Fruit fly (Drosophila melanogaster): ENCODE results near the gene CG32221.
A peak's percentile ranks its signal among the peaks of the same experiment; 100 is the strongest.

The CG32221 gene

DNA sequence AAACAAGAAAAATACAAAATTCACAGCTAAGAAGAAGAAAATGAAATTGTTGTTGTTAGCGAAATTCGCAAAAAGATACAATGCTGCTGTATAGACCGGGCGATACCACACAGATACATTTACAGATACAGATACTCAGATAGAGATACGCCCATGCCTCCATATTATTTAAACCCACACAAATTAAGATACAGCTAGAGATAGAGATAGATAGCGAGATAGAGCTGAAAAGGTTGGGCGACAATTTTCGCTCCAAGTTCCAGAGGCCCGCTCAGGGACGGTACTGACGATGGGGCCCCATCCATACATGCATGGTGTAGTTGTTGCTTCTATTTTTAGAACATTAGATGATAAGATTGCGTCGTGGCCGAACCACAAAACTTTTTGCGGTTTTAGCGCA lies 46.8 kb upstream of the CG32221 start (continued):
- TF ChIP-seq Hr78 (GFP tag; optimal IDR thresholded peaks at IDR 0.05) = no peak
- peak; percentile 11; the same call in 1 of the 2 replicates for TF ChIP-seq Rfx (GFP tag; IDR thresholded peaks at IDR 0.05)
- TF ChIP-seq CG11398 (GFP tag; optimal IDR thresholded peaks at IDR 0.05) = no peak
- no peak for TF ChIP-seq Ada2b (GFP tag; IDR thresholded peaks at IDR 0.05)
- TF ChIP-seq CG12769 (tag; optimal IDR thresholded peaks at IDR 0.05) = peak; percentile 18
- peak; percentile 84 for TF ChIP-seq grn (GFP tag; optimal IDR thresholded peaks at IDR 0.05)
- no peak for TF ChIP-seq da (GFP tag; optimal IDR thresholded peaks at IDR 0.05)
- TF ChIP-seq sug (tag; optimal IDR thresholded peaks at IDR 0.05) = peak; percentile 70
- no peak for TF ChIP-seq Gug (GFP tag; IDR thresholded peaks at IDR 0.05)
- no peak for TF ChIP-seq ap (GFP tag; IDR thresholded peaks at IDR 0.05)
- TF ChIP-seq luna (GFP tag; optimal IDR thresholded peaks at IDR 0.05) = no peak
- peak; percentile 13 for TF ChIP-seq B-H2 (GFP tag; optimal IDR thresholded peaks at IDR 0.05)
- no peak for TF ChIP-seq br (optimal IDR thresholded peaks at IDR 0.05)
- TF ChIP-seq fu2 (GFP tag; optimal IDR thresholded peaks at IDR 0.05) = no peak
- no peak for TF ChIP-seq Camta (GFP tag; optimal IDR thresholded peaks at IDR 0.05)
- no peak for TF ChIP-seq CG30403 (GFP tag; optimal IDR thresholded peaks at IDR 0.05)
- no peak for TF ChIP-seq CG8478 (optimal IDR thresholded peaks at IDR 0.05)
- no peak for TF ChIP-seq bcd (GFP tag; optimal IDR thresholded peaks at IDR 0.05)
- no peak for TF ChIP-seq tgo (GFP tag; IDR thresholded peaks at IDR 0.05)
- no peak for TF ChIP-seq pita (GFP tag; optimal IDR thresholded peaks at IDR 0.05)

DNA sequence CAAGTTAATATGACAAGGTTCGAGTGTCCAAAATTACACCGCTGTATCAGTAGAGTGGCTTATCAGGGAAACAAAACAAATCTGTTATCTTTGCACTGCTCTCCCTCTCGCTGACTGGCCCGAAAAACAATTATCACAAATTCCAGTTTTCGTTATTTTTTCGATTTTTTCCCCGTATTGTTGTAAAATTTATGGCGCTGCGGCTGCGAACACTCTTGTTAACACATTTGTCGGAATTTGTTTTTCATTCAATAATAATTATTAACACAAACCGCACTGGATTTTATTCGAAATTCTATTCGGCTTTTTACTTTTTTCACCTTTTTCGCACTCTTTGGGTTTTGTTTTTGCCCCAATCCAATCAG lies 43.9 kb upstream of the CG32221 start:
- TF ChIP-seq CG1602 (GFP tag; optimal IDR thresholded peaks at IDR 0.05) = no peak
- no peak for TF ChIP-seq CG10321 (GFP tag; IDR thresholded peaks at IDR 0.05)
- no peak for TF ChIP-seq CG6813 (GFP tag; optimal IDR thresholded peaks at IDR 0.05)
- peak; percentile 68 for TF ChIP-seq sd (tag; optimal IDR thresholded peaks at IDR 0.05)
- TF ChIP-seq fd102C (GFP tag; optimal IDR thresholded peaks at IDR 0.05) = no peak
- peak; percentile 31 for TF ChIP-seq exex (tag; optimal IDR thresholded peaks at IDR 0.05)

- TF ChIP-seq peb (GFP tag; IDR thresholded peaks at IDR 0.05) = no peak
- peak; percentile 22 for TF ChIP-seq Myb (GFP tag; optimal IDR thresholded peaks at IDR 0.05)
- peak; percentile 45; the same call in 1 of the 2 replicates for TF ChIP-seq ato (GFP tag; IDR thresholded peaks at IDR 0.05; ENCODE audit: partially characterized antibody)
- no peak; the same call in 1 of the 2 replicates for TF ChIP-seq Bgb (GFP tag; IDR thresholded peaks at IDR 0.05; ENCODE audit: partially characterized antibody)
- peak; percentile 37; the same call in 1 of the 2 replicates for TF ChIP-seq CG32532 (GFP tag; IDR thresholded peaks at IDR 0.05)
- TF ChIP-seq CG15696 (tag; optimal IDR thresholded peaks at IDR 0.05) = peak; percentile 26
- TF ChIP-seq CG6272 (GFP tag; IDR thresholded peaks at IDR 0.05) = no peak
- TF ChIP-seq fd64A (GFP tag; optimal IDR thresholded peaks at IDR 0.05) = peak; percentile 55
- TF ChIP-seq CG14965 (GFP tag; optimal IDR thresholded peaks at IDR 0.05; ENCODE audit: borderline replicate concordance) = no peak
- TF ChIP-seq pum (GFP tag; optimal IDR thresholded peaks at IDR 0.05) = peak; percentile 46
- TF ChIP-seq wek (GFP tag; optimal IDR thresholded peaks at IDR 0.05) = peak; percentile 94
- peak; percentile 59 for TF ChIP-seq az2 (GFP tag; optimal IDR thresholded peaks at IDR 0.05)
- no peak for TF ChIP-seq CG4730 (GFP tag; IDR thresholded peaks at IDR 0.05)
- peak; percentile 10; the same call in 1 of the 2 replicates for TF ChIP-seq al (GFP tag; IDR thresholded peaks at IDR 0.05)
- peak; percentile 15 for TF ChIP-seq CG18764 (GFP tag; optimal IDR thresholded peaks at IDR 0.05)
- peak; percentile 19 for TF ChIP-seq en (GFP tag; optimal IDR thresholded peaks at IDR 0.05)
- TF ChIP-seq salm (tag; optimal IDR thresholded peaks at IDR 0.05) = no peak
- TF ChIP-seq CG13123 (GFP tag; optimal IDR thresholded peaks at IDR 0.05) = peak; percentile 28
- TF ChIP-seq croc (GFP tag; conservative IDR thresholded peaks at IDR 0.05) = peak; percentile 37; the same call in 2 of the 3 replicates
- TF ChIP-seq CG7372 (GFP tag; IDR thresholded peaks at IDR 0.05) = peak; percentile 45
- peak; percentile 63 for TF ChIP-seq Nf-YC (tag; optimal IDR thresholded peaks at IDR 0.05)
- peak; percentile 52 to 68 for TF ChIP-seq chif (GFP tag; optimal IDR thresholded peaks at IDR 0.05)
- TF ChIP-seq corto (GFP tag; optimal IDR thresholded peaks at IDR 0.05) = no peak
- TF ChIP-seq PHDP (tag; optimal IDR thresholded peaks at IDR 0.05) = peak; percentile 52
These were observed 43.4 kb upstream of the CG32221 start for dm6 chr3L:19790929-19791687.
